Worm (Caenorhabditis elegans) whole organism, L4 larva: Measurements from ENCODE around the gene fipr-15.

Source experiments
- F10B5.3 ChIP-seq: sonication (generic microtip); optimal IDR thresholded peaks from 2 replicates; lab custom pipeline; 2016; ENCODE audit warnings: mild to moderate bottlenecking, missing genetic modification characterization, missing compliant biosample characterization
- F37D6.2 ChIP-seq: sonication (generic microtip); optimal IDR thresholded peaks from 2 replicates; lab custom pipeline; 2016; ENCODE audit warnings: mild to moderate bottlenecking, missing genetic modification characterization, missing compliant biosample characterization
- T20F7.1 ChIP-seq: fragments of 200-800 bp; sonication (Bioruptor generic); optimal IDR thresholded peaks from 2 replicates; lab custom pipeline; 2018; ENCODE audit warnings: mild to moderate bottlenecking, missing genetic modification characterization, missing compliant biosample characterization
- Y105C5A.15 ChIP-seq: fragments of 200-800 bp; sonication (Bioruptor generic); IDR thresholded peaks from 2 replicates; pipeline ENCODE4 v1.3.6; 2022; ENCODE audit warnings: missing genetic modification characterization, missing compliant biosample characterization
- Y5F2A.4 ChIP-seq: fragments of 200-800 bp; sonication (Bioruptor generic); optimal IDR thresholded peaks from 2 replicates; lab custom pipeline; 2018; ENCODE audit warnings: mild to moderate bottlenecking, missing genetic modification characterization, missing compliant biosample characterization
- ceh-20 ChIP-seq: fragments of 200-800 bp; sonication (Bioruptor generic); IDR thresholded peaks from 2 replicates; pipeline ENCODE4 v1.3.6; 2022; ENCODE audit warnings: missing genetic modification reagents, missing genetic modification characterization, missing compliant biosample characterization
- ceh-32 ChIP-seq: sonication (generic microtip); optimal IDR thresholded peaks from 2 replicates; lab custom pipeline; 2016; ENCODE audit warnings: mild to moderate bottlenecking, missing genetic modification characterization, missing compliant biosample characterization; ENCODE audit not compliant: poor library complexity
- ceh-62 ChIP-seq: sonication (generic microtip); optimal IDR thresholded peaks from 2 replicates; lab custom pipeline; 2017; ENCODE audit warnings: missing biosample characterization, missing genetic modification characterization
- daf-16 ChIP-seq, 3 experiments: sonication (generic microtip); optimal IDR thresholded peaks; 2 replicates each; lab custom pipeline; 2016 to 2017; ENCODE audit warnings: missing genetic modification characterization in 3 of 3, missing genetic modification reagents in 3 of 3, mild to moderate bottlenecking in 2 of 3, missing compliant biosample characterization in 2 of 3, missing biosample characterization in 1 of 3, moderate library complexity in 1 of 3
- daf-19 ChIP-seq: fragments of 200-800 bp; sonication (Bioruptor generic); conservative IDR thresholded peaks from 2 replicates; pipeline ENCODE4 v1.3.6; 2022; ENCODE audit warnings: missing genetic modification characterization, missing compliant biosample characterization
- dve-1 ChIP-seq: sonication (generic microtip); optimal IDR thresholded peaks from 2 replicates; lab custom pipeline; 2017; ENCODE audit warnings: antibody characterized with exemption, mild to moderate bottlenecking, missing genetic modification characterization, missing compliant biosample characterization; ENCODE audit not compliant: insufficient read depth
- hif-1 ChIP-seq, 2 experiments: sonication (generic microtip); optimal IDR thresholded peaks; 2 replicates each; lab custom pipeline; 2016 to 2017; ENCODE audit warnings: missing compliant biosample characterization in 2 of 2, missing genetic modification characterization in 2 of 2, missing genetic modification reagents in 2 of 2, missing genotype in 2 of 2, mild to moderate bottlenecking in 1 of 2
- lin-15B ChIP-seq: fragments of 150-350 bp; sonication (generic microtip); optimal IDR thresholded peaks from 3 replicates; lab custom pipeline; 2014; ENCODE audit warnings: missing biosample characterization, missing genetic modification characterization
- lin-38 ChIP-seq: fragments of 200-800 bp; sonication (Bioruptor generic); IDR thresholded peaks from 2 replicates; pipeline ENCODE4 v1.3.6; 2022; ENCODE audit warnings: missing genetic modification reagents, missing genetic modification characterization, missing compliant biosample characterization
- lir-3 ChIP-seq: sonication (generic microtip); optimal IDR thresholded peaks from 2 replicates; lab custom pipeline; 2016; ENCODE audit warnings: mild to moderate bottlenecking, missing genetic modification characterization, missing compliant biosample characterization
- madf-5 ChIP-seq, 2 experiments: fragments of 200-800 bp; sonication (Bioruptor generic); IDR thresholded peaks; 2 replicates each; pipeline ENCODE4 v1.3.6; 2022; ENCODE audit warnings: missing compliant biosample characterization in 2 of 2, missing genetic modification characterization in 2 of 2
- madf-9 ChIP-seq: fragments of 200-800 bp; sonication (Bioruptor generic); conservative IDR thresholded peaks from 2 replicates; pipeline ENCODE4 v1.3.6; 2022; ENCODE audit warnings: missing genetic modification reagents, missing genetic modification characterization, missing compliant biosample characterization
- mdl-1 ChIP-seq, 2 experiments: fragments of 150-350 bp in 1 of 2; sonication (generic microtip) in 1 of 2; optimal IDR thresholded peaks; 2 replicates each; lab custom pipeline; 2014 to 2017; ENCODE audit warnings: missing biosample characterization in 2 of 2, missing genetic modification characterization in 2 of 2
- mxl-3 ChIP-seq: fragments of 200-800 bp; sonication (Bioruptor generic); optimal IDR thresholded peaks from 2 replicates; lab custom pipeline; 2018; ENCODE audit warnings: mild to moderate bottlenecking, missing genetic modification characterization, missing compliant biosample characterization
- nhr-111 ChIP-seq: fragments of 200-800 bp; sonication (Bioruptor generic); optimal IDR thresholded peaks from 2 replicates; lab custom pipeline; 2018; ENCODE audit warnings: mild to moderate bottlenecking, missing genetic modification characterization, missing compliant biosample characterization
- nhr-42 ChIP-seq: fragments of 200-800 bp; sonication (Bioruptor generic); IDR thresholded peaks from 2 replicates; pipeline ENCODE4 v1.3.6; 2022; ENCODE audit warnings: missing genetic modification characterization, missing compliant biosample characterization
- nhr-48 ChIP-seq: sonication (generic microtip); optimal IDR thresholded peaks from 2 replicates; lab custom pipeline; 2016; ENCODE audit warnings: mild to moderate bottlenecking, missing genetic modification characterization, missing compliant biosample characterization
- pha-4 ChIP-seq, 2 experiments: fragments of 150-350 bp in 1 of 2; fragments of 200-800 bp in 1 of 2; sonication (Bioruptor generic) in 1 of 2; IDR thresholded peaks in 1 of 2; optimal IDR thresholded peaks in 1 of 2; 2 replicates each; pipeline versions ENCODE4 v1.3.6 to Lab custom; 2014 to 2022; ENCODE audit warnings: missing genetic modification characterization in 2 of 2, missing genetic modification reagents in 2 of 2, missing biosample characterization in 1 of 2, missing compliant biosample characterization in 1 of 2
- php-3 ChIP-seq: fragments of 200-800 bp; sonication (Bioruptor generic); IDR thresholded peaks from 2 replicates; pipeline ENCODE4 v1.3.6; 2022; ENCODE audit warnings: missing genetic modification reagents, missing genetic modification characterization, missing compliant biosample characterization
- pqm-1 ChIP-seq: sonication (generic microtip); optimal IDR thresholded peaks from 2 replicates; lab custom pipeline; 2017; ENCODE audit warnings: missing biosample characterization, missing genetic modification characterization
- skn-1 ChIP-seq: fragments of 150-350 bp; optimal IDR thresholded peaks from 2 replicates; lab custom pipeline; 2014; ENCODE audit warnings: missing biosample characterization, missing genetic modification characterization
- spr-1 ChIP-seq: sonication (generic microtip); optimal IDR thresholded peaks from 2 replicates; lab custom pipeline; 2016; ENCODE audit warnings: mild to moderate bottlenecking, missing genetic modification characterization, missing compliant biosample characterization
- spr-3 ChIP-seq: fragments of 200-800 bp; sonication (Bioruptor generic); optimal IDR thresholded peaks from 2 replicates; lab custom pipeline; 2018; ENCODE audit warnings: mild to moderate bottlenecking, missing genetic modification characterization, missing compliant biosample characterization
- tag-97 ChIP-seq: fragments of 200-800 bp; sonication (Bioruptor generic); IDR thresholded peaks from 2 replicates; pipeline ENCODE4 v1.3.6; 2022; ENCODE audit warnings: missing genetic modification characterization, missing compliant biosample characterization
- unc-62 ChIP-seq, 3 experiments: fragments of 150-350 bp in 1 of 3; sonication (generic microtip); optimal IDR thresholded peaks in 2 of 3; peaks in 1 of 3; 1 replicate in 1 of 3; 2 replicates in 2 of 3; lab custom pipeline; 2014 to 2017; ENCODE audit warnings: missing biosample characterization in 3 of 3, missing genetic modification characterization in 3 of 3, missing genetic modification reagents in 3 of 3, missing genotype in 1 of 3
- zag-1 ChIP-seq: fragments of 150-350 bp; optimal IDR thresholded peaks from 2 replicates; lab custom pipeline; 2014; ENCODE audit warnings: missing biosample characterization, missing genetic modification characterization
- zip-11 ChIP-seq: fragments of 200-800 bp; sonication (Bioruptor generic); IDR thresholded peaks from 2 replicates; pipeline ENCODE4 v1.3.6; 2022; ENCODE audit warnings: missing genetic modification characterization, missing compliant biosample characterization

Gene fipr-15

ce11 chrIV:10874527-10874926 lies 5.8 kb upstream of the fipr-15 start, which contains the start of gene F13E9.12:
Gene F13E9.12, minus strand, starts transcription at chrIV:10874627.
- TF ChIP-seq ceh-32 (tag; lab: Kevin White, UChicago) (no peak), Y105C5A.15 (GFP tag; lab: Robert Waterston, UW) (no peak), pha-4 (GFP tag; IDR thresholded peaks at IDR 0.05; lab: Robert Waterston, UW) (no peak), pha-4 (tag; optimal IDR thresholded peaks at IDR 0.05; lab: Kevin White, UChicago) (no peak), nhr-42 (GFP tag; lab: Robert Waterston, UW) (no peak), spr-1 (tag; lab: Kevin White, UChicago) (no peak), daf-16 (GFP tag; optimal IDR thresholded peaks at IDR 0.05; lab: Kevin White, UChicago) (no peak), daf-16 (tag; optimal IDR thresholded peaks at IDR 0.05; lab: Kevin White, UChicago) (no peak), nhr-111 (GFP tag; lab: Kevin White, UChicago) (no peak), ceh-20 (no peak), mxl-3 (GFP tag; lab: Kevin White, UChicago) (no peak)

ce11 chrIV:10876844-10877243 lies 3.5 kb upstream of the fipr-15 start, which contains the start of gene fipr-14:
Gene fipr-14, plus strand, starts transcription at chrIV:10877144.
- TF ChIP-seq ceh-62: no peak
- TF ChIP-seq F10B5.3: no peak
- peak in 1 of 2 experiments; percentile 65 for TF ChIP-seq unc-62 (GFP tag; optimal IDR thresholded peaks at IDR 0.05 in 1 of 2; lab: Kevin White, UChicago)
- no peak for TF ChIP-seq unc-62 (tag; optimal IDR thresholded peaks at IDR 0.05; lab: Kevin White, UChicago)
- TF ChIP-seq lin-38 (GFP tag; lab: Robert Waterston, UW): no peak
- TF ChIP-seq madf-5 (GFP tag; IDR thresholded peaks at IDR 0.05; lab: Robert Waterston, UW): no peak
- no peak for TF ChIP-seq nhr-48 (tag; lab: Kevin White, UChicago)

ce11 chrIV:10879542-10879941 lies 822 bp upstream of the fipr-15 start, which contains the start of gene sdz-13:
Gene sdz-13, minus strand, starts transcription at chrIV:10879642.
- TF ChIP-seq madf-9 (GFP tag; lab: Robert Waterston, UW) (no peak), zag-1 (tag; lab: Kevin White, UChicago) (no peak), T20F7.1 (no peak), spr-3 (GFP tag; lab: Kevin White, UChicago) (no peak), daf-19 (GFP tag; lab: Robert Waterston, UW) (no peak), hif-1 (tag; optimal IDR thresholded peaks at IDR 0.05; lab: Kevin White, UChicago) (no peak), skn-1 (tag; lab: Kevin White, UChicago) (no peak), spr-1 (tag; lab: Kevin White, UChicago) (no peak), tag-97 (no peak)
- TF ChIP-seq, all 104 proteins: peak for 0

- no peak for TF ChIP-seq zip-11 (GFP tag; lab: Robert Waterston, UW)
- TF ChIP-seq Y5F2A.4 (GFP tag; lab: Kevin White, UChicago): no peak
- peak; percentile 85 for TF ChIP-seq php-3 (GFP tag; lab: Robert Waterston, UW)
- no peak for TF ChIP-seq ceh-32 (tag; lab: Kevin White, UChicago)
- no peak for TF ChIP-seq nhr-111 (GFP tag; lab: Kevin White, UChicago)
- TF ChIP-seq dve-1 (tag; lab: Kevin White, UChicago): peak; percentile 80
- TF ChIP-seq lin-15B: no peak
- TF ChIP-seq lir-3 (tag; lab: Kevin White, UChicago): no peak
- no peak for TF ChIP-seq F37D6.2 (tag; lab: Kevin White, UChicago)
- peak in 1 of 2 experiments; percentile 30 for TF ChIP-seq mdl-1 (tag; optimal IDR thresholded peaks at IDR 0.05; lab: Kevin White, UChicago)
- peak; percentile 2 for TF ChIP-seq pqm-1 (tag; lab: Kevin White, UChicago)
Observed at ce11 chrIV:10881230-10881629, 866 bp downstream of the fipr-15 start, which contains the start of gene F13E9.13. Gene F13E9.13, plus strand, starts transcription at chrIV:10881546.
